Fruit fly (Drosophila melanogaster): Measurements from ENCODE around the gene CG9717.

- TF ChIP-seq EcR (GFP tag; optimal IDR thresholded peaks at IDR 0.05): no peak
- TF ChIP-seq rn (GFP tag; IDR thresholded peaks at IDR 0.05): no peak
- peak; percentile 31 for TF ChIP-seq CG15710 (tag; optimal IDR thresholded peaks at IDR 0.05)
- TF ChIP-seq CG10348 (GFP tag; IDR thresholded peaks at IDR 0.05): no peak
- peak; percentile 45; the same call in 1 of the 2 replicates for TF ChIP-seq CG12605 (GFP tag; IDR thresholded peaks at IDR 0.05)
- peak; percentile 80 for TF ChIP-seq CG14655 (GFP tag; optimal IDR thresholded peaks at IDR 0.05)
- TF ChIP-seq CG32121 (GFP tag; IDR thresholded peaks at IDR 0.05): peak; percentile 34; the same call in 1 of the 2 replicates
- no peak for TF ChIP-seq CG13204 (GFP tag; optimal IDR thresholded peaks at IDR 0.05)
- peak; percentile 76 for TF ChIP-seq Ets98B (GFP tag; IDR thresholded peaks at IDR 0.05)
- peak; percentile 76 for TF ChIP-seq fd96Ca (GFP tag; IDR thresholded peaks at IDR 0.05)
- peak; percentile 36 for TF ChIP-seq CG17806 (tag; optimal IDR thresholded peaks at IDR 0.05)
Measured at dm6 chr3R:30567215-30567614, 19.9 kb downstream of the CG9717 start.

Data from whole organism, pupa.